Worm (Caenorhabditis elegans) whole organism, L1 larva: ENCODE data around the gene fli-1.

Experiments used
- C04F5.9 ChIP-seq: sonication (generic microtip); optimal IDR thresholded peaks from 2 replicates; lab custom pipeline; 2016; ENCODE audit warnings: missing genetic modification characterization, missing compliant biosample characterization
- C16A3.4 ChIP-seq: fragments of 150-350 bp; optimal IDR thresholded peaks from 2 replicates; lab custom pipeline; 2014; ENCODE audit warnings: missing biosample characterization, missing genetic modification characterization
- F16B12.6 ChIP-seq: fragments of 150-350 bp; optimal IDR thresholded peaks from 2 replicates; lab custom pipeline; 2014; ENCODE audit warnings: missing biosample characterization, missing genetic modification characterization
- Y116A8C.19 ChIP-seq: sonication (generic microtip); optimal IDR thresholded peaks from 2 replicates; lab custom pipeline; 2016; ENCODE audit warnings: missing compliant biosample characterization, missing genetic modification characterization, borderline replicate concordance
- aha-1 ChIP-seq: fragments of 150-350 bp; optimal IDR thresholded peaks from 2 replicates; lab custom pipeline; 2014; ENCODE audit warnings: missing biosample characterization, missing genetic modification characterization
- alr-1 ChIP-seq: fragments of 200-800 bp; sonication (Bioruptor generic); optimal IDR thresholded peaks from 2 replicates; lab custom pipeline; 2018; ENCODE audit warnings: borderline replicate concordance, mild to moderate bottlenecking, missing genetic modification characterization, missing compliant biosample characterization
- blmp-1 ChIP-seq: fragments of 150-350 bp; optimal IDR thresholded peaks from 2 replicates; lab custom pipeline; 2014; ENCODE audit warnings: missing biosample characterization, missing genetic modification characterization
- ceh-8 ChIP-seq: fragments of 200-800 bp; sonication (Bioruptor generic); optimal IDR thresholded peaks from 2 replicates; lab custom pipeline; 2018; ENCODE audit warnings: mild to moderate bottlenecking, missing genetic modification characterization, moderate library complexity, missing compliant biosample characterization
- ceh-82 ChIP-seq, 3 experiments: fragments of 150-350 bp in 1 of 3; sonication (generic microtip) in 2 of 3; optimal IDR thresholded peaks; 2 replicates each; lab custom pipeline; 2014 to 2017; ENCODE audit warnings: missing biosample characterization in 3 of 3, missing genetic modification characterization in 3 of 3
- ceh-88 ChIP-seq: fragments of 200-800 bp; sonication (Bioruptor generic); IDR thresholded peaks from 2 replicates; pipeline ENCODE4 v1.3.6; 2022; ENCODE audit warnings: missing genetic modification characterization, missing compliant biosample characterization
- ces-1 ChIP-seq: fragments of 150-350 bp; optimal IDR thresholded peaks from 2 replicates; lab custom pipeline; 2014; ENCODE audit warnings: missing biosample characterization, missing genetic modification reagents, missing genetic modification characterization
- dpl-1 ChIP-seq, 3 experiments: fragments of 150-350 bp in 2 of 3; sonication (generic microtip) in 1 of 3; optimal IDR thresholded peaks; 2 replicates each; lab custom pipeline; 2014 to 2017; ENCODE audit warnings: missing biosample characterization in 3 of 3, missing genetic modification characterization in 3 of 3, missing genetic modification reagents in 3 of 3
- dsc-1 ChIP-seq: sonication (generic microtip); optimal IDR thresholded peaks from 2 replicates; lab custom pipeline; 2016; ENCODE audit warnings: mild to moderate bottlenecking, missing genetic modification characterization, missing compliant biosample characterization
- efl-1 ChIP-seq, 4 experiments: fragments of 150-350 bp; optimal IDR thresholded peaks in 3 of 4; peaks in 1 of 4; 1 replicate in 1 of 4; 2 replicates in 3 of 4; lab custom pipeline; 2014; ENCODE audit warnings: missing biosample characterization in 2 of 4, missing genetic modification characterization in 2 of 4, missing genetic modification reagents in 2 of 4
- efl-3 ChIP-seq: fragments of 200-800 bp; sonication (Bioruptor generic); optimal IDR thresholded peaks from 2 replicates; lab custom pipeline; 2018; ENCODE audit warnings: mild to moderate bottlenecking, missing genetic modification characterization, missing compliant biosample characterization
- egl-27 ChIP-seq, 2 experiments: fragments of 150-350 bp in 1 of 2; sonication (generic microtip); optimal IDR thresholded peaks; 3 replicates each; lab custom pipeline; 2017 to 2018; ENCODE audit warnings: missing biosample characterization in 2 of 2, missing genetic modification characterization in 2 of 2, missing genetic modification reagents in 2 of 2
- elt-3 ChIP-seq, 6 experiments: fragments of 150-350 bp in 1 of 6; sonication (generic microtip); optimal IDR thresholded peaks; 2 replicates each; lab custom pipeline; 2017 to 2018; ENCODE audit warnings: missing biosample characterization in 6 of 6, missing genetic modification characterization in 6 of 6, inconsistent platforms in 1 of 6
- ets-5 ChIP-seq: fragments of 200-800 bp; sonication (Bioruptor generic); IDR thresholded peaks from 2 replicates; pipeline ENCODE4 v1.3.6; 2022; ENCODE audit warnings: missing genetic modification characterization, missing compliant biosample characterization
- fkh-8 ChIP-seq: sonication (generic microtip); optimal IDR thresholded peaks from 2 replicates; lab custom pipeline; 2016; ENCODE audit warnings: mild to moderate bottlenecking, missing genetic modification characterization, missing compliant biosample characterization
- grh-1 ChIP-seq: fragments of 200-800 bp; sonication (Bioruptor generic); IDR thresholded peaks from 2 replicates; pipeline ENCODE4 v1.3.6; 2022; ENCODE audit warnings: missing genetic modification reagents, missing genetic modification characterization, missing compliant biosample characterization
- isw-1 ChIP-seq: fragments of 200-800 bp; sonication (Bioruptor generic); IDR thresholded peaks from 2 replicates; pipeline ENCODE4 v1.3.6; 2022; ENCODE audit warnings: missing genetic modification characterization, missing compliant biosample characterization
- lin-13 ChIP-seq: fragments of 150-350 bp; optimal IDR thresholded peaks from 2 replicates; lab custom pipeline; 2014; ENCODE audit warnings: missing biosample characterization, missing genetic modification reagents, missing genetic modification characterization
- lin-15B ChIP-seq: fragments of 150-350 bp; sonication (generic microtip); optimal IDR thresholded peaks from 3 replicates; lab custom pipeline; 2014; ENCODE audit warnings: missing biosample characterization, missing genetic modification characterization
- lin-35 ChIP-seq, 2 experiments: fragments of 150-350 bp; optimal IDR thresholded peaks; 2 replicates each; lab custom pipeline; 2014; ENCODE audit warnings: missing biosample characterization in 2 of 2, missing genetic modification characterization in 2 of 2, missing genetic modification reagents in 2 of 2
- lir-3 ChIP-seq: sonication (generic microtip); optimal IDR thresholded peaks from 2 replicates; lab custom pipeline; 2016; ENCODE audit warnings: mild to moderate bottlenecking, missing genetic modification characterization, moderate library complexity, missing compliant biosample characterization; ENCODE audit not compliant: poor library complexity
- lsy-2 ChIP-seq, 2 experiments: fragments of 150-350 bp; optimal IDR thresholded peaks; 2 replicates each; lab custom pipeline; 2014; ENCODE audit warnings: missing biosample characterization in 2 of 2, missing genetic modification characterization in 2 of 2
- mdl-1 ChIP-seq, 2 experiments: fragments of 150-350 bp; optimal IDR thresholded peaks; 2 replicates each; lab custom pipeline; 2014 to 2017; ENCODE audit warnings: missing biosample characterization in 2 of 2, missing genetic modification characterization in 2 of 2, inconsistent platforms in 1 of 2
- mef-2 ChIP-seq: fragments of 150-350 bp; optimal IDR thresholded peaks from 2 replicates; lab custom pipeline; 2014; ENCODE audit warnings: missing biosample characterization, missing genetic modification characterization
- mep-1 ChIP-seq: fragments of 150-350 bp; optimal IDR thresholded peaks from 2 replicates; lab custom pipeline; 2014; ENCODE audit warnings: missing biosample characterization, missing genetic modification characterization
- nhr-11 ChIP-seq: fragments of 150-350 bp; optimal IDR thresholded peaks from 2 replicates; lab custom pipeline; 2014; ENCODE audit warnings: missing biosample characterization, missing genetic modification characterization
- nhr-28 ChIP-seq: fragments of 150-350 bp; optimal IDR thresholded peaks from 2 replicates; lab custom pipeline; 2014; ENCODE audit warnings: missing biosample characterization, missing genetic modification characterization
- nhr-47 ChIP-seq: sonication (generic microtip); optimal IDR thresholded peaks from 2 replicates; lab custom pipeline; 2016; ENCODE audit warnings: mild to moderate bottlenecking, missing genetic modification characterization, moderate library complexity, missing compliant biosample characterization
- nhr-71 ChIP-seq: sonication (generic microtip); optimal IDR thresholded peaks from 2 replicates; lab custom pipeline; 2016; ENCODE audit warnings: mild to moderate bottlenecking, missing genetic modification characterization, moderate library complexity, missing compliant biosample characterization
- nhr-76 ChIP-seq: sonication (generic microtip); optimal IDR thresholded peaks from 2 replicates; lab custom pipeline; 2017; ENCODE audit warnings: missing biosample characterization, missing genetic modification characterization
- nhr-77 ChIP-seq: fragments of 150-350 bp; optimal IDR thresholded peaks from 2 replicates; lab custom pipeline; 2014; ENCODE audit warnings: missing biosample characterization, missing genetic modification characterization
- nhr-90 ChIP-seq: sonication (generic microtip); optimal IDR thresholded peaks from 2 replicates; lab custom pipeline; 2016; ENCODE audit warnings: mild to moderate bottlenecking, missing genetic modification characterization, missing compliant biosample characterization; ENCODE audit not compliant: poor library complexity
- pag-3 ChIP-seq: sonication (generic microtip); optimal IDR thresholded peaks from 2 replicates; lab custom pipeline; 2017; ENCODE audit warnings: missing genetic modification characterization, mild to moderate bottlenecking, missing compliant biosample characterization, antibody characterized with exemption, borderline replicate concordance; ENCODE audit not compliant: insufficient read depth
- pqm-1 ChIP-seq: sonication (generic microtip); optimal IDR thresholded peaks from 3 replicates; lab custom pipeline; 2017; ENCODE audit warnings: missing biosample characterization, missing genetic modification characterization
- rnt-1 ChIP-seq: sonication (generic microtip); optimal IDR thresholded peaks from 2 replicates; lab custom pipeline; 2016; ENCODE audit warnings: mild to moderate bottlenecking, missing genetic modification characterization, moderate library complexity, missing compliant biosample characterization
- skn-1 ChIP-seq: fragments of 150-350 bp; optimal IDR thresholded peaks from 2 replicates; lab custom pipeline; 2014; ENCODE audit warnings: missing biosample characterization, missing genetic modification characterization
- snu-23 ChIP-seq: sonication (generic microtip); optimal IDR thresholded peaks from 2 replicates; lab custom pipeline; 2016; ENCODE audit warnings: missing genetic modification characterization, missing compliant biosample characterization
- sptf-1 ChIP-seq: fragments of 150-350 bp; optimal IDR thresholded peaks from 2 replicates; lab custom pipeline; 2014; ENCODE audit warnings: missing biosample characterization, missing genetic modification characterization
- sup-37 ChIP-seq: fragments of 200-800 bp; sonication (Bioruptor generic); optimal IDR thresholded peaks from 2 replicates; lab custom pipeline; 2018; ENCODE audit warnings: mild to moderate bottlenecking, missing genetic modification characterization, missing compliant biosample characterization
- swsn-7 ChIP-seq: sonication (generic microtip); optimal IDR thresholded peaks from 2 replicates; lab custom pipeline; 2016; ENCODE audit warnings: missing genetic modification characterization, missing compliant biosample characterization
- tbx-2 ChIP-seq: sonication (generic microtip); optimal IDR thresholded peaks from 2 replicates; lab custom pipeline; 2016; ENCODE audit warnings: missing genetic modification characterization, missing compliant biosample characterization
- unc-30 ChIP-seq: sonication (generic microtip); optimal IDR thresholded peaks from 2 replicates; lab custom pipeline; 2017; ENCODE audit warnings: missing biosample characterization, missing genetic modification characterization
- unc-86 ChIP-seq: sonication (generic microtip); optimal IDR thresholded peaks from 2 replicates; lab custom pipeline; 2016; ENCODE audit warnings: missing genetic modification characterization, missing compliant biosample characterization
- unc-98 ChIP-seq: fragments of 200-800 bp; sonication (Bioruptor generic); IDR thresholded peaks from 2 replicates; pipeline ENCODE4 v1.3.6; 2022; ENCODE audit warnings: missing genetic modification characterization, missing compliant biosample characterization
- zag-1 ChIP-seq: fragments of 150-350 bp; optimal IDR thresholded peaks from 2 replicates; lab custom pipeline; 2014; ENCODE audit warnings: missing biosample characterization, missing genetic modification characterization
- zip-4 ChIP-seq: fragments of 200-800 bp; sonication (Bioruptor generic); optimal IDR thresholded peaks from 2 replicates; lab custom pipeline; 2018; ENCODE audit warnings: mild to moderate bottlenecking, missing genetic modification characterization, moderate library complexity, missing compliant biosample characterization
- ztf-4 ChIP-seq: fragments of 150-350 bp; optimal IDR thresholded peaks from 2 replicates; lab custom pipeline; 2014; ENCODE audit warnings: missing biosample characterization, missing genetic modification characterization

The fli-1 gene

ce11 chrIII:8630833-8631232 lies 52.7 kb downstream of the fli-1 start, which contains the start of gene dnj-10 (continued):
- no peak for TF ChIP-seq unc-30
- peak; percentile 91 for TF ChIP-seq mep-1 (tag; lab: Kevin White, UChicago)
- no peak for TF ChIP-seq C04F5.9
- TF ChIP-seq lsy-2 (tag; optimal IDR thresholded peaks at IDR 0.05; lab: Kevin White, UChicago) = peak; percentile 85 to 86
- TF ChIP-seq nhr-76 (tag; lab: Kevin White, UChicago) = no peak
- no peak for TF ChIP-seq alr-1 (tag; lab: Kevin White, UChicago)
- no peak for TF ChIP-seq lir-3 (tag; lab: Kevin White, UChicago)
- no peak for TF ChIP-seq ets-5 (GFP tag; lab: Robert Waterston, UW)
- no peak for TF ChIP-seq egl-27 (tag; optimal IDR thresholded peaks at IDR 0.05; lab: Kevin White, UChicago)
- peak; percentile 81 to 94 (median 87) for TF ChIP-seq dpl-1 (GFP tag; optimal IDR thresholded peaks at IDR 0.05; lab: Kevin White, UChicago)
- no peak for TF ChIP-seq grh-1 (GFP tag; lab: Robert Waterston, UW)
- peak; percentile 12; the same call in 1 of the 2 replicates for TF ChIP-seq ceh-88 (GFP tag; lab: Robert Waterston, UW)
- TF ChIP-seq unc-86 = peak; percentile 54
- TF ChIP-seq ces-1 (GFP tag; lab: Kevin White, UChicago) = no peak
- TF ChIP-seq aha-1 = no peak
- TF ChIP-seq sup-37 (GFP tag; lab: Kevin White, UChicago) = no peak
- TF ChIP-seq pqm-1 (tag; lab: Kevin White, UChicago) = no peak
- TF ChIP-seq blmp-1 (tag; lab: Kevin White, UChicago) = peak; percentile 67
- TF ChIP-seq pag-3 (tag; lab: Kevin White, UChicago) = no peak
- peak; percentile 74 for TF ChIP-seq skn-1 (tag; lab: Kevin White, UChicago)
- TF ChIP-seq tbx-2 (tag; lab: Kevin White, UChicago) = peak; percentile 67
- TF ChIP-seq nhr-90 = peak; percentile 45
- no peak for TF ChIP-seq nhr-11 (tag; lab: Kevin White, UChicago)
- TF ChIP-seq dsc-1 = no peak
- TF ChIP-seq unc-98 (GFP tag; lab: Robert Waterston, UW) = no peak
- TF ChIP-seq isw-1 (GFP tag; lab: Robert Waterston, UW) = peak; percentile 51
- TF ChIP-seq nhr-77 (tag; lab: Kevin White, UChicago) = no peak
- TF ChIP-seq elt-3 (tag; optimal IDR thresholded peaks at IDR 0.05; lab: Kevin White, UChicago) = peak in 1 of 6 experiments; percentile 31
- TF ChIP-seq swsn-7 (tag; lab: Kevin White, UChicago) = peak; percentile 62
- no peak for TF ChIP-seq sptf-1 (tag; lab: Kevin White, UChicago)
- no peak for TF ChIP-seq Y116A8C.19 (tag; lab: Kevin White, UChicago)
- TF ChIP-seq ceh-8 = no peak
- no peak for TF ChIP-seq zip-4 (GFP tag; lab: Kevin White, UChicago)
- TF ChIP-seq efl-3 (GFP tag; lab: Kevin White, UChicago) = no peak
- no peak for TF ChIP-seq nhr-28 (tag; lab: Kevin White, UChicago)
- TF ChIP-seq nhr-47 (tag; lab: Kevin White, UChicago) = peak; percentile 72
- peak in 1 of 2 experiments; percentile 53 for TF ChIP-seq mdl-1 (tag; optimal IDR thresholded peaks at IDR 0.05; lab: Kevin White, UChicago)
- TF ChIP-seq ztf-4 = no peak
- no peak for TF ChIP-seq zag-1 (tag; lab: Kevin White, UChicago)
- peak; percentile 47 to 64 (median 54) for TF ChIP-seq ceh-82 (tag; optimal IDR thresholded peaks at IDR 0.05; lab: Kevin White, UChicago)
- peak; percentile 52 for TF ChIP-seq rnt-1 (tag; lab: Kevin White, UChicago)

ce11 chrIII:8628405-8628982 lies 55.0 kb downstream of the fli-1 start, which contains the start of the genes polk-1 and gpr-1:
Gene polk-1, minus strand, starts transcription at chrIII:8628590.
Gene gpr-1, plus strand, starts transcription at chrIII:8628932.
- TF ChIP-seq lin-15B (tag; lab: Kevin White, UChicago) (peak; percentile 36), efl-1 (optimal IDR thresholded peaks at IDR 0.05; lab: Kevin White, UChicago) (peak; percentile 80 to 83), efl-1 (GFP tag; optimal IDR thresholded peaks at IDR 0.05 in 1 of 2; lab: Kevin White, UChicago) (peak; percentile 85 to 98), lsy-2 (tag; optimal IDR thresholded peaks at IDR 0.05; lab: Kevin White, UChicago) (peak; percentile 29 to 52), fkh-8 (tag; lab: Kevin White, UChicago) (no peak), sup-37 (GFP tag; lab: Kevin White, UChicago) (no peak), F16B12.6 (tag; lab: Kevin White, UChicago) (peak; percentile 79), mef-2 (no peak), blmp-1 (tag; lab: Kevin White, UChicago) (peak; percentile 23), snu-23 (GFP tag; lab: Kevin White, UChicago) (peak; percentile 22), nhr-71 (tag; lab: Kevin White, UChicago) (no peak), lin-35 (GFP tag; optimal IDR thresholded peaks at IDR 0.05; lab: Kevin White, UChicago) (peak; percentile 68 to 93), C16A3.4 (tag; lab: Kevin White, UChicago) (peak; percentile 25), isw-1 (GFP tag; lab: Robert Waterston, UW) (peak; percentile 27; the same call in 1 of the 2 replicates), nhr-47 (tag; lab: Kevin White, UChicago) (no peak), lin-13 (GFP tag; lab: Kevin White, UChicago) (peak; percentile 52)
